Fruit fly (Drosophila melanogaster) whole organism, embryonic: Measurements from ENCODE around the gene CG6094.

ENCODE experiments used
- Atf6 ChIP-seq: fragments of 200-800 bp; sonication (Bioruptor generic); IDR thresholded peaks from 2 replicates; pipeline ENCODE4 v1.3.6; 2022; ENCODE audit warnings: missing biosample characterization, missing genetic modification characterization
- BtbVII ChIP-seq: fragments of 200-800 bp; sonication (Bioruptor generic); optimal IDR thresholded peaks from 3 replicates; lab custom pipeline; 2017; ENCODE audit warnings: missing biosample characterization, mild to moderate bottlenecking, missing genetic modification characterization
- CG10321 ChIP-seq: fragments of 200-800 bp; sonication (Bioruptor generic); IDR thresholded peaks from 2 replicates; pipeline ENCODE4 v1.3.6; 2022; ENCODE audit warnings: missing biosample characterization, missing genetic modification characterization
- CG11456 ChIP-seq: fragments of 200-800 bp; sonication (Bioruptor generic); IDR thresholded peaks from 3 replicates; pipeline ENCODE4 v1.3.6; 2022; ENCODE audit warnings: missing biosample characterization, missing genetic modification characterization
- CG12659 ChIP-seq: fragments of 200-800 bp; sonication (Bioruptor generic); optimal IDR thresholded peaks from 3 replicates; lab custom pipeline; 2017; ENCODE audit warnings: mild to moderate bottlenecking, missing biosample characterization, missing genetic modification reagents, missing genetic modification characterization
- CG14710 ChIP-seq: fragments of 200-800 bp; sonication (Bioruptor generic); optimal IDR thresholded peaks from 3 replicates; lab custom pipeline; 2019; ENCODE audit warnings: missing biosample characterization, mild to moderate bottlenecking, missing genetic modification characterization, moderate library complexity
- CG15011 ChIP-seq: fragments of 200-800 bp; sonication (Bioruptor generic); optimal IDR thresholded peaks from 3 replicates; lab custom pipeline; 2018; ENCODE audit warnings: missing biosample characterization, mild to moderate bottlenecking, missing genetic modification characterization
- CG15601 ChIP-seq: fragments of 200-800 bp; sonication (Bioruptor generic); optimal IDR thresholded peaks from 3 replicates; lab custom pipeline; 2019; ENCODE audit warnings: missing biosample characterization, mild to moderate bottlenecking, missing genetic modification characterization, moderate library complexity
- CG1603 ChIP-seq: fragments of 200-800 bp; sonication (Bioruptor generic); optimal IDR thresholded peaks from 2 replicates; lab custom pipeline; 2019; ENCODE audit warnings: missing biosample characterization, mild to moderate bottlenecking, missing genetic modification characterization, moderate library complexity
- CG16813 ChIP-seq: fragments of 200-800 bp; sonication (Bioruptor generic); IDR thresholded peaks from 3 replicates; pipeline ENCODE4 v1.3.6; 2022; ENCODE audit warnings: missing biosample characterization, missing genetic modification characterization; ENCODE audit not compliant: partially characterized antibody
- CG18599 ChIP-seq: fragments of 200-800 bp; sonication (Bioruptor generic); optimal IDR thresholded peaks from 3 replicates; lab custom pipeline; 2017; ENCODE audit warnings: missing biosample characterization, missing genetic modification characterization, mild to moderate bottlenecking, moderate library complexity, missing genetic modification reagents
- CG2116 ChIP-seq: fragments of 200-800 bp; sonication (Bioruptor generic); optimal IDR thresholded peaks from 3 replicates; lab custom pipeline; 2018; ENCODE audit warnings: missing biosample characterization, mild to moderate bottlenecking, missing genetic modification characterization
- CG3407 ChIP-seq: fragments of 200-800 bp; sonication (Bioruptor generic); optimal IDR thresholded peaks from 2 replicates; lab custom pipeline; 2018; ENCODE audit warnings: missing biosample characterization, mild to moderate bottlenecking, missing genetic modification characterization
- CG3726 ChIP-seq: fragments of 200-800 bp; sonication (Bioruptor generic); IDR thresholded peaks from 3 replicates; pipeline ENCODE4, ENCODE4 v1.3.6; 2022; ENCODE audit warnings: missing biosample characterization, missing genetic modification characterization
- CG3847 ChIP-seq: fragments of 200-800 bp; sonication (Bioruptor generic); IDR thresholded peaks from 2 replicates; pipeline ENCODE4 v1.3.6; 2022; ENCODE audit warnings: missing biosample characterization, missing genetic modification characterization
- CG4424 ChIP-seq: fragments of 200-800 bp; sonication (Bioruptor generic); optimal IDR thresholded peaks from 3 replicates; lab custom pipeline; 2016; ENCODE audit warnings: missing biosample characterization, missing genetic modification characterization
- CG5245 ChIP-seq: fragments of 200-800 bp; sonication (Bioruptor generic); optimal IDR thresholded peaks from 3 replicates; lab custom pipeline; 2016; ENCODE audit warnings: missing biosample characterization, missing genetic modification characterization
- CG5953 ChIP-seq: fragments of 200-800 bp; sonication (Bioruptor generic); IDR thresholded peaks from 2 replicates; pipeline ENCODE4 v1.3.6; 2022; ENCODE audit warnings: missing biosample characterization, missing genetic modification characterization
- CG6791 ChIP-seq: fragments of 200-800 bp; sonication (Bioruptor generic); IDR thresholded peaks from 3 replicates; pipeline ENCODE4 v1.3.6; 2022; ENCODE audit warnings: missing biosample characterization, missing genetic modification characterization; ENCODE audit not compliant: partially characterized antibody
- CG6813 ChIP-seq: fragments of 200-800 bp; sonication (Bioruptor generic); optimal IDR thresholded peaks from 2 replicates; lab custom pipeline; 2017; ENCODE audit warnings: missing biosample characterization, missing genetic modification characterization, mild to moderate bottlenecking, moderate library complexity, missing genetic modification reagents
- CG7271 ChIP-seq: fragments of 200-800 bp; sonication (Bioruptor generic); optimal IDR thresholded peaks from 2 replicates; lab custom pipeline; 2018; ENCODE audit warnings: missing biosample characterization, mild to moderate bottlenecking, missing genetic modification characterization, moderate library complexity
- CG8359 ChIP-seq: fragments of 200-800 bp; sonication (Bioruptor generic); optimal IDR thresholded peaks from 2 replicates; lab custom pipeline; 2017; ENCODE audit warnings: missing biosample characterization, mild to moderate bottlenecking, missing genetic modification characterization, borderline replicate concordance
- CG9817 ChIP-seq: fragments of 200-800 bp; sonication (Bioruptor generic); optimal IDR thresholded peaks from 2 replicates; lab custom pipeline; 2018; ENCODE audit warnings: missing biosample characterization, mild to moderate bottlenecking, missing genetic modification characterization, moderate library complexity
- CG9876 ChIP-seq: fragments of 200-800 bp; sonication (Bioruptor generic); optimal IDR thresholded peaks from 2 replicates; lab custom pipeline; 2016; ENCODE audit warnings: missing biosample characterization, missing genetic modification characterization
- Chrac-16 ChIP-seq: fragments of 200-800 bp; sonication (Bioruptor generic); optimal IDR thresholded peaks from 3 replicates; lab custom pipeline; 2016; ENCODE audit warnings: missing biosample characterization, missing genetic modification characterization
- D19B ChIP-seq: fragments of 200-800 bp; sonication (Bioruptor generic); optimal IDR thresholded peaks from 2 replicates; lab custom pipeline; 2017; ENCODE audit warnings: missing biosample characterization, mild to moderate bottlenecking, missing genetic modification characterization
- Dip3 ChIP-seq: fragments of 200-800 bp; sonication (Bioruptor generic); optimal IDR thresholded peaks from 3 replicates; lab custom pipeline; 2016; ENCODE audit warnings: missing biosample characterization, missing genetic modification characterization
- H15 ChIP-seq: fragments of 200-800 bp; sonication (Bioruptor generic); IDR thresholded peaks from 3 replicates; pipeline ENCODE4 v1.3.6; 2022; ENCODE audit warnings: missing biosample characterization, missing genetic modification characterization
- HLH4C ChIP-seq: fragments of 200-800 bp; sonication (Bioruptor generic); IDR thresholded peaks from 3 replicates; pipeline ENCODE4 v1.3.6; 2022; ENCODE audit warnings: missing biosample characterization, missing genetic modification characterization; ENCODE audit not compliant: partially characterized antibody
- HmgD ChIP-seq: fragments of 200-800 bp; sonication (Bioruptor generic); optimal IDR thresholded peaks from 3 replicates; lab custom pipeline; 2016; ENCODE audit warnings: missing biosample characterization, missing genetic modification characterization
- Hsf ChIP-seq: fragments of 200-800 bp; sonication (Bioruptor generic); optimal IDR thresholded peaks from 3 replicates; lab custom pipeline; 2016; ENCODE audit warnings: missing biosample characterization, missing genetic modification characterization
- Lim3 ChIP-seq: fragments of 200-800 bp; sonication (Bioruptor generic); IDR thresholded peaks from 2 replicates; pipeline ENCODE4 v1.3.6; 2022; ENCODE audit warnings: missing biosample characterization, missing genetic modification characterization
- Mrtf ChIP-seq: fragments of 200-800 bp; sonication (Bioruptor generic); IDR thresholded peaks from 3 replicates; pipeline ENCODE4 v1.3.6; 2022; ENCODE audit warnings: missing biosample characterization, missing genetic modification characterization
- Ravus ChIP-seq: fragments of 200-800 bp; sonication (Bioruptor generic); IDR thresholded peaks from 2 replicates; pipeline ENCODE4 v1.3.6; 2022; ENCODE audit warnings: missing biosample characterization, missing genetic modification characterization
- Taf1 ChIP-seq: fragments of 200-800 bp; sonication (Bioruptor generic); IDR thresholded peaks from 2 replicates; pipeline ENCODE4 v1.3.6; 2022; ENCODE audit warnings: missing biosample characterization, missing genetic modification characterization
- crp ChIP-seq, 2 experiments: fragments of 200-800 bp; sonication (Bioruptor generic); optimal IDR thresholded peaks; 2 replicates in 1 of 2; 3 replicates in 1 of 2; lab custom pipeline; 2017; ENCODE audit warnings: missing biosample characterization in 2 of 2, missing genetic modification characterization in 2 of 2, mild to moderate bottlenecking in 1 of 2, moderate library complexity in 1 of 2
- dpn ChIP-seq, 2 experiments: fragments of 200-800 bp; sonication (Bioruptor generic); optimal IDR thresholded peaks; 3 replicates each; lab custom pipeline; 2016; ENCODE audit warnings: missing biosample characterization in 2 of 2, missing genetic modification characterization in 2 of 2
- gce ChIP-seq: fragments of 200-800 bp; sonication (Bioruptor generic); IDR thresholded peaks from 3 replicates; pipeline ENCODE4 v1.3.6; 2022; ENCODE audit warnings: missing biosample characterization, missing genetic modification characterization
- hbn ChIP-seq: fragments of 200-800 bp; sonication (Bioruptor generic); IDR thresholded peaks from 2 replicates; pipeline ENCODE4 v1.3.6; 2022; ENCODE audit warnings: missing biosample characterization, missing genetic modification characterization; ENCODE audit not compliant: partially characterized antibody
- ken ChIP-seq: fragments of 200-800 bp; sonication (Bioruptor generic); IDR thresholded peaks from 3 replicates; pipeline ENCODE4 v1.3.6; 2022; ENCODE audit warnings: missing biosample characterization, missing genetic modification characterization
- kni ChIP-seq: fragments of 200-800 bp; sonication (Bioruptor generic); optimal IDR thresholded peaks from 3 replicates; lab custom pipeline; 2017; ENCODE audit warnings: mild to moderate bottlenecking, missing biosample characterization, missing genetic modification reagents, missing genetic modification characterization
- lilli ChIP-seq: fragments of 200-800 bp; sonication (Bioruptor generic); optimal IDR thresholded peaks from 3 replicates; lab custom pipeline; 2016; ENCODE audit warnings: missing biosample characterization, missing genetic modification characterization
- lov ChIP-seq, 2 experiments: fragments of 200-800 bp in 1 of 2; fragments of >200 bp in 1 of 2; sonication (Bioruptor generic) in 1 of 2; IDR thresholded peaks in 1 of 2; optimal IDR thresholded peaks in 1 of 2; 2 replicates in 1 of 2; 3 replicates in 1 of 2; pipeline versions ENCODE4 v1.3.6 to Lab custom; 2017 to 2022; ENCODE audit warnings: missing biosample characterization in 1 of 2, missing genetic modification characterization in 1 of 2
- mam ChIP-seq: fragments of 200-800 bp; sonication (Bioruptor generic); optimal IDR thresholded peaks from 3 replicates; lab custom pipeline; 2016; ENCODE audit warnings: missing biosample characterization, missing genetic modification characterization
- nerfin-1 ChIP-seq: fragments of 200-800 bp; sonication (Bioruptor generic); optimal IDR thresholded peaks from 3 replicates; lab custom pipeline; 2019; ENCODE audit warnings: missing biosample characterization, mild to moderate bottlenecking, missing genetic modification characterization, moderate library complexity
- pros ChIP-seq: fragments of 200-800 bp; sonication (Bioruptor generic); optimal IDR thresholded peaks from 3 replicates; lab custom pipeline; 2019; ENCODE audit warnings: missing biosample characterization, mild to moderate bottlenecking, missing genetic modification characterization, moderate library complexity
- sd ChIP-seq: fragments of 200-800 bp; sonication (Bioruptor generic); optimal IDR thresholded peaks from 3 replicates; lab custom pipeline; 2018; ENCODE audit warnings: missing biosample characterization, mild to moderate bottlenecking, missing genetic modification characterization, moderate library complexity
- stwl ChIP-seq: fragments of 200-800 bp; sonication (Bioruptor generic); optimal IDR thresholded peaks from 3 replicates; lab custom pipeline; 2018; ENCODE audit warnings: missing biosample characterization, mild to moderate bottlenecking, missing genetic modification characterization, moderate library complexity
- toy ChIP-seq: fragments of 200-800 bp; sonication (Bioruptor generic); IDR thresholded peaks from 2 replicates; pipeline ENCODE4 v1.3.6; 2022; ENCODE audit warnings: missing biosample characterization, missing genetic modification characterization

The CG6094 gene

dm6 chr2L:10466865-10467270 is 40.0 kb upstream of the CG6094 start (continued):
- TF ChIP-seq lov (optimal IDR thresholded peaks at IDR 0.05; lab: Kevin White, UChicago) (no peak), lov (GFP tag; IDR thresholded peaks at IDR 0.05; lab: Robert Waterston, UW) (0 out of 3 replicates have a peak, but pooled peaks have one; percentile 54), HLH4C (GFP tag; lab: Robert Waterston, UW) (peak; percentile 52; the same call in 1 of the 3 replicates), Dip3 (GFP tag; lab: Kevin White, UChicago) (no peak), Chrac-16 (GFP tag; lab: Kevin White, UChicago) (peak; percentile 55), kni (GFP tag; lab: Kevin White, UChicago) (no peak), CG14710 (peak; percentile 73), Lim3 (GFP tag; lab: Robert Waterston, UW) (no peak), toy (GFP tag; lab: Robert Waterston, UW) (no peak), CG1603 (no peak), Hsf (GFP tag; lab: Kevin White, UChicago) (peak; percentile 57), CG9817 (peak; percentile 10), CG16813 (no peak), hbn (no peak), CG3726 (GFP tag; lab: Robert Waterston, UW) (no peak), H15 (GFP tag; lab: Robert Waterston, UW) (peak; percentile 56; the same call in 2 of the 3 replicates), CG9876 (GFP tag; lab: Kevin White, UChicago) (no peak), CG7271 (tag; lab: Kevin White, UChicago) (no peak), CG15601 (tag; lab: Kevin White, UChicago) (peak; percentile 46), CG8359 (GFP tag; lab: Kevin White, UChicago) (peak; percentile 27), CG18599 (GFP tag; lab: Kevin White, UChicago) (peak; percentile 36), pros (no peak), gce (GFP tag; lab: Robert Waterston, UW) (no peak), CG2116 (peak; percentile 21), BtbVII (GFP tag; lab: Kevin White, UChicago) (peak; percentile 46), nerfin-1 (tag; lab: Kevin White, UChicago) (peak; percentile 50), Taf1 (GFP tag; lab: Robert Waterston, UW) (no peak), CG5245 (peak; percentile 62), CG3847 (GFP tag; lab: Robert Waterston, UW) (0 out of 2 replicates have a peak, but pooled peaks have one; percentile 26), CG11456 (GFP tag; lab: Robert Waterston, UW) (no peak), sd (tag; lab: Kevin White, UChicago) (peak; percentile 65), crp (GFP tag; optimal IDR thresholded peaks at IDR 0.05; lab: Kevin White, UChicago) (peak in 1 of 2 experiments; percentile 8), CG5953 (GFP tag; lab: Robert Waterston, UW) (no peak), D19B (peak; percentile 84), ken (GFP tag; lab: Robert Waterston, UW) (no peak), CG12659 (GFP tag; lab: Kevin White, UChicago) (peak; percentile 57), Atf6 (peak; percentile 20; the same call in 1 of the 2 replicates), CG3407 (GFP tag; lab: Kevin White, UChicago) (peak; percentile 33), dpn (GFP tag; optimal IDR thresholded peaks at IDR 0.05; lab: Kevin White, UChicago) (peak; percentile 52 to 56), HmgD (GFP tag; lab: Kevin White, UChicago) (no peak), CG15011 (no peak), mam (peak; percentile 44), CG6791 (no peak), lilli (GFP tag; lab: Kevin White, UChicago) (peak; percentile 35), stwl (no peak), CG4424 (GFP tag; lab: Kevin White, UChicago) (peak; percentile 76), Ravus (GFP tag; lab: Robert Waterston, UW) (no peak), CG10321 (GFP tag; lab: Robert Waterston, UW) (no peak), Mrtf (0 out of 3 replicates have a peak, but pooled peaks have one; percentile 46), CG6813 (GFP tag; lab: Kevin White, UChicago) (peak; percentile 61)
